Fruit fly (Drosophila melanogaster): ENCODE results near the gene CG11369.

- TF ChIP-seq CG12605 (GFP tag; IDR thresholded peaks at IDR 0.05) (peak; percentile 24; the same call in 1 of the 2 replicates), CG14655 (GFP tag; optimal IDR thresholded peaks at IDR 0.05) (peak; percentile 48), CG17806 (tag; optimal IDR thresholded peaks at IDR 0.05) (peak; percentile 53), CG34367 (tag; optimal IDR thresholded peaks at IDR 0.05) (peak; percentile 57), Pif1A (GFP tag; optimal IDR thresholded peaks at IDR 0.05) (peak; percentile 65), CG15710 (tag; optimal IDR thresholded peaks at IDR 0.05) (peak; percentile 66)
Measured at dm6 chrX:7526099-7526718, 47.9 kb upstream of the CG11369 start.

Measured in whole organism, pupa.